Worm (Caenorhabditis elegans) whole organism, early embryonic: Measurements from ENCODE around the gene srw-66.

Source experiments
- B0310.2 ChIP-seq: sonication (generic microtip); optimal IDR thresholded peaks from 2 replicates; lab custom pipeline; 2016; ENCODE audit warnings: mild to moderate bottlenecking, missing genetic modification characterization, missing compliant biosample characterization
- F13C5.2 ChIP-seq: sonication (generic microtip); optimal IDR thresholded peaks from 2 replicates; lab custom pipeline; 2017; ENCODE audit warnings: mild to moderate bottlenecking, missing genetic modification characterization, inconsistent platforms, missing compliant biosample characterization
- aly-1 ChIP-seq: sonication (generic microtip); optimal IDR thresholded peaks from 2 replicates; lab custom pipeline; 2016; ENCODE audit warnings: missing genetic modification characterization, missing compliant biosample characterization
- ama-1 ChIP-seq: fragments of 150-350 bp; optimal IDR thresholded peaks from 2 replicates; lab custom pipeline; 2014
- ets-7 ChIP-seq: sonication (generic microtip); optimal IDR thresholded peaks from 2 replicates; lab custom pipeline; 2016; ENCODE audit warnings: missing genotype, missing genetic modification characterization, missing compliant biosample characterization
- flt-1 ChIP-seq: fragments of 200-800 bp; sonication (Bioruptor generic); IDR thresholded peaks from 2 replicates; pipeline ENCODE4 v1.3.6; 2022; ENCODE audit warnings: missing genetic modification characterization, missing compliant biosample characterization
- hmbx-1 ChIP-seq: sonication (generic microtip); optimal IDR thresholded peaks from 2 replicates; lab custom pipeline; 2016; ENCODE audit warnings: mild to moderate bottlenecking, missing genetic modification characterization, missing compliant biosample characterization
- hmg-4 ChIP-seq: fragments of 200-800 bp; sonication (Bioruptor generic); optimal IDR thresholded peaks from 2 replicates; lab custom pipeline; 2018; ENCODE audit warnings: mild to moderate bottlenecking, missing genetic modification characterization, missing compliant biosample characterization
- hnd-1 ChIP-seq: sonication (generic microtip); optimal IDR thresholded peaks from 2 replicates; lab custom pipeline; 2016; ENCODE audit warnings: missing genetic modification characterization, missing compliant biosample characterization
- sea-1 ChIP-seq: fragments of 200-800 bp; sonication (Bioruptor generic); conservative IDR thresholded peaks from 2 replicates; pipeline ENCODE4 v1.3.6; 2022; ENCODE audit warnings: missing genetic modification characterization, missing compliant biosample characterization
- tbx-11 ChIP-seq: fragments of 200-800 bp; sonication (Bioruptor generic); IDR thresholded peaks from 2 replicates; pipeline ENCODE4 v1.3.6; 2022; ENCODE audit warnings: missing genetic modification characterization, missing compliant biosample characterization
- tra-4 ChIP-seq: sonication (generic microtip); optimal IDR thresholded peaks from 2 replicates; lab custom pipeline; 2017; ENCODE audit warnings: missing genetic modification characterization, missing compliant biosample characterization

ce11 chrII:1255637-1256036 is 16.1 kb downstream of the srw-66 start, which contains the start of gene clec-119:
- TF ChIP-seq tra-4, result no peak
- no peak for TF ChIP-seq ama-1 (lab: Kevin White, UChicago)
- no peak for TF ChIP-seq hnd-1 (tag; lab: Kevin White, UChicago)
- no peak for TF ChIP-seq hmg-4 (GFP tag; lab: Kevin White, UChicago)
- no peak for TF ChIP-seq ets-7
- no peak for TF ChIP-seq F13C5.2 (tag; lab: Kevin White, UChicago)
- TF ChIP-seq aly-1 (tag; lab: Kevin White, UChicago), result no peak
- TF ChIP-seq B0310.2 (tag; lab: Kevin White, UChicago), result no peak
- TF ChIP-seq hmbx-1 (tag; lab: Kevin White, UChicago), result no peak
- TF ChIP-seq sea-1 (GFP tag; lab: Robert Waterston, UW), result no peak
- no peak for TF ChIP-seq flt-1 (GFP tag; lab: Robert Waterston, UW)
- TF ChIP-seq tbx-11 (GFP tag; lab: Robert Waterston, UW), result no peak
